Fruit fly (Drosophila melanogaster): ENCODE results near the gene CG43102.

DNA sequence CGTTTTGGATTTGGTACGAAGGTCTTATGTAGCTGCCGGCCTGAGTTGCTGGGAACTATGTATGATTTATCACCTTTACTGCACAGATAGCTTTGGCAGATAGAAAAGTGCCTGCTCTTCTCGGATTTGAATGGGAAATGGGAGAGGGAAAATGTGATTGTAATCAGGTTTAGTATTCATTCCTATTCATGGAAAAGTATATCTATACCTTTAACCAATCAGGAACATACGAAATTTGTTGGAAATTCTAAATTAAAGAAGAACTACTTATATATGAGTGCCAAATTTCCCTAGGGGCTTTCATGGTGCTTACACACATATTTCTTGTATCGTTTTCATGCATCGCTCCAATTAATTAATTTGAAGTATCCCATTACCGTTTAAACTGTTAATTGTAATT, 69.3 kb downstream of the CG43102 start, which contains the start of gene Atg8b:
- TF ChIP-seq knrl (GFP tag; IDR thresholded peaks at IDR 0.05; ENCODE audit: partially characterized antibody) (no peak), CG3163 (GFP tag; optimal IDR thresholded peaks at IDR 0.05) (no peak)

Data from whole organism, embryonic.